Worm (Caenorhabditis elegans): ENCODE data around the gene T27C5.10.

Gene T27C5.10

ce11 chrV:17430066-17430465 lies at the start of gene T27C5.10:
TSS of gene T27C5.10 (minus strand) at chrV:17430166.
- TF ChIP-seq aly-1 (tag; optimal IDR thresholded peaks at IDR 0.05) (no peak), pes-1 (GFP tag; IDR thresholded peaks at IDR 0.05) (no peak), ama-1 (optimal IDR thresholded peaks at IDR 0.05) (no peak), sea-1 (GFP tag; conservative IDR thresholded peaks at IDR 0.05) (no peak), tbx-37 (GFP tag; conservative IDR thresholded peaks at IDR 0.05) (no peak), F13C5.2 (tag; optimal IDR thresholded peaks at IDR 0.05) (no peak), hmbx-1 (tag; optimal IDR thresholded peaks at IDR 0.05) (no peak), ceh-36 (tag; optimal IDR thresholded peaks at IDR 0.05) (no peak), tra-4 (tag; optimal IDR thresholded peaks at IDR 0.05) (no peak), hmg-4 (GFP tag; optimal IDR thresholded peaks at IDR 0.05) (no peak), scrt-1 (GFP tag; IDR thresholded peaks at IDR 0.05) (no peak), hnd-1 (tag; optimal IDR thresholded peaks at IDR 0.05) (no peak), ceh-13 (GFP tag; optimal IDR thresholded peaks at IDR 0.05) (no peak), B0310.2 (tag; optimal IDR thresholded peaks at IDR 0.05) (no peak), ets-7 (tag; optimal IDR thresholded peaks at IDR 0.05) (no peak), flt-1 (GFP tag; IDR thresholded peaks at IDR 0.05) (no peak), tbx-11 (GFP tag; IDR thresholded peaks at IDR 0.05) (no peak)

- no peak for TF ChIP-seq ceh-13 (GFP tag; optimal IDR thresholded peaks at IDR 0.05)
- no peak for TF ChIP-seq hnd-1 (tag; optimal IDR thresholded peaks at IDR 0.05)
- no peak for TF ChIP-seq ceh-36 (tag; optimal IDR thresholded peaks at IDR 0.05)
- no peak for TF ChIP-seq hmbx-1 (tag; optimal IDR thresholded peaks at IDR 0.05)
- TF ChIP-seq pes-1 (GFP tag; IDR thresholded peaks at IDR 0.05), result no peak
- TF ChIP-seq F13C5.2 (tag; optimal IDR thresholded peaks at IDR 0.05), result no peak
- TF ChIP-seq scrt-1 (GFP tag; IDR thresholded peaks at IDR 0.05), result no peak
- TF ChIP-seq flt-1 (GFP tag; IDR thresholded peaks at IDR 0.05), result no peak
- TF ChIP-seq tbx-11 (GFP tag; IDR thresholded peaks at IDR 0.05), result no peak
- TF ChIP-seq sea-1 (GFP tag; conservative IDR thresholded peaks at IDR 0.05), result no peak
- no peak for TF ChIP-seq hmg-4 (GFP tag; optimal IDR thresholded peaks at IDR 0.05)
- no peak for TF ChIP-seq aly-1 (tag; optimal IDR thresholded peaks at IDR 0.05)
- no peak for TF ChIP-seq tra-4 (tag; optimal IDR thresholded peaks at IDR 0.05)
- no peak for TF ChIP-seq tbx-37 (GFP tag; conservative IDR thresholded peaks at IDR 0.05)
- TF ChIP-seq B0310.2 (tag; optimal IDR thresholded peaks at IDR 0.05), result no peak
- no peak for TF ChIP-seq ama-1 (optimal IDR thresholded peaks at IDR 0.05)
These were observed 46.5 kb upstream of the T27C5.10 start, which contains the start of gene srbc-61 for ce11 chrV:17476490-17476889. TSS of gene srbc-61 (plus strand) at chrV:17476790.

- no peak for TF ChIP-seq flt-1 (GFP tag; IDR thresholded peaks at IDR 0.05)
- no peak for TF ChIP-seq ceh-36 (tag; optimal IDR thresholded peaks at IDR 0.05)
- no peak for TF ChIP-seq aly-1 (tag; optimal IDR thresholded peaks at IDR 0.05)
- TF ChIP-seq tbx-37 (GFP tag; conservative IDR thresholded peaks at IDR 0.05), result no peak
- no peak for TF ChIP-seq hmg-4 (GFP tag; optimal IDR thresholded peaks at IDR 0.05)
- TF ChIP-seq scrt-1 (GFP tag; IDR thresholded peaks at IDR 0.05), result no peak
- no peak for TF ChIP-seq ets-7 (tag; optimal IDR thresholded peaks at IDR 0.05)
- TF ChIP-seq tbx-11 (GFP tag; IDR thresholded peaks at IDR 0.05), result no peak
- TF ChIP-seq tra-4 (tag; optimal IDR thresholded peaks at IDR 0.05), result no peak
- no peak for TF ChIP-seq ama-1 (optimal IDR thresholded peaks at IDR 0.05)
- no peak for TF ChIP-seq ceh-13 (GFP tag; optimal IDR thresholded peaks at IDR 0.05)
- no peak for TF ChIP-seq pes-1 (GFP tag; IDR thresholded peaks at IDR 0.05)
- TF ChIP-seq B0310.2 (tag; optimal IDR thresholded peaks at IDR 0.05), result no peak
- TF ChIP-seq hmbx-1 (tag; optimal IDR thresholded peaks at IDR 0.05), result no peak
These were observed 43.7 kb upstream of the T27C5.10 start, which contains the start of gene srh-123 for ce11 chrV:17473699-17474098. TSS of gene srh-123 (plus strand) at chrV:17473999.

- TF ChIP-seq B0310.2 (tag; optimal IDR thresholded peaks at IDR 0.05) (no peak), F13C5.2 (tag; optimal IDR thresholded peaks at IDR 0.05) (no peak), ceh-36 (tag; optimal IDR thresholded peaks at IDR 0.05) (no peak), hmg-4 (GFP tag; optimal IDR thresholded peaks at IDR 0.05) (no peak), hnd-1 (tag; optimal IDR thresholded peaks at IDR 0.05) (no peak), tbx-37 (GFP tag; conservative IDR thresholded peaks at IDR 0.05) (no peak), aly-1 (tag; optimal IDR thresholded peaks at IDR 0.05) (no peak), ets-7 (tag; optimal IDR thresholded peaks at IDR 0.05) (no peak), flt-1 (GFP tag; IDR thresholded peaks at IDR 0.05) (no peak), hmbx-1 (tag; optimal IDR thresholded peaks at IDR 0.05) (no peak), pes-1 (GFP tag; IDR thresholded peaks at IDR 0.05) (no peak), scrt-1 (GFP tag; IDR thresholded peaks at IDR 0.05) (no peak), tbx-11 (GFP tag; IDR thresholded peaks at IDR 0.05) (no peak), sea-1 (GFP tag; conservative IDR thresholded peaks at IDR 0.05) (no peak), ama-1 (optimal IDR thresholded peaks at IDR 0.05) (no peak), tra-4 (tag; optimal IDR thresholded peaks at IDR 0.05) (no peak), ceh-13 (GFP tag; optimal IDR thresholded peaks at IDR 0.05) (no peak)
These were observed 41.6 kb upstream of the T27C5.10 start, which contains the start of gene srh-235 for ce11 chrV:17471564-17471963. TSS of gene srh-235 (minus strand) at chrV:17471664.

- TF ChIP-seq scrt-1 (GFP tag; IDR thresholded peaks at IDR 0.05) (no peak), pes-1 (GFP tag; IDR thresholded peaks at IDR 0.05) (no peak), hmbx-1 (tag; optimal IDR thresholded peaks at IDR 0.05) (no peak), B0310.2 (tag; optimal IDR thresholded peaks at IDR 0.05) (no peak), flt-1 (GFP tag; IDR thresholded peaks at IDR 0.05) (no peak), ets-7 (tag; optimal IDR thresholded peaks at IDR 0.05) (no peak), aly-1 (tag; optimal IDR thresholded peaks at IDR 0.05) (no peak)
These were observed 39.2 kb upstream of the T27C5.10 start, which contains the start of gene F20E11.17 for ce11 chrV:17469180-17469579. TSS of gene F20E11.17 (minus strand) at chrV:17469280.

- TF ChIP-seq ceh-13 (GFP tag; optimal IDR thresholded peaks at IDR 0.05), result no peak
- TF ChIP-seq hnd-1 (tag; optimal IDR thresholded peaks at IDR 0.05), result no peak
- no peak for TF ChIP-seq hmbx-1 (tag; optimal IDR thresholded peaks at IDR 0.05)
- TF ChIP-seq F13C5.2 (tag; optimal IDR thresholded peaks at IDR 0.05), result no peak
- TF ChIP-seq ceh-36 (tag; optimal IDR thresholded peaks at IDR 0.05), result no peak
- no peak for TF ChIP-seq tbx-37 (GFP tag; conservative IDR thresholded peaks at IDR 0.05)
- TF ChIP-seq flt-1 (GFP tag; IDR thresholded peaks at IDR 0.05), result no peak
- no peak for TF ChIP-seq sea-1 (GFP tag; conservative IDR thresholded peaks at IDR 0.05)
- TF ChIP-seq hmg-4 (GFP tag; optimal IDR thresholded peaks at IDR 0.05), result no peak
- no peak for TF ChIP-seq ets-7 (tag; optimal IDR thresholded peaks at IDR 0.05)
- TF ChIP-seq ama-1 (optimal IDR thresholded peaks at IDR 0.05), result no peak
- no peak for TF ChIP-seq tbx-11 (GFP tag; IDR thresholded peaks at IDR 0.05)
These were observed 37.9 kb upstream of the T27C5.10 start for ce11 chrV:17467881-17468280.

- TF ChIP-seq hnd-1 (tag; optimal IDR thresholded peaks at IDR 0.05) (no peak), ceh-13 (GFP tag; optimal IDR thresholded peaks at IDR 0.05) (no peak), sea-1 (GFP tag; conservative IDR thresholded peaks at IDR 0.05) (no peak), ama-1 (optimal IDR thresholded peaks at IDR 0.05) (no peak), tbx-11 (GFP tag; IDR thresholded peaks at IDR 0.05) (no peak), B0310.2 (tag; optimal IDR thresholded peaks at IDR 0.05) (no peak), tra-4 (tag; optimal IDR thresholded peaks at IDR 0.05) (no peak), aly-1 (tag; optimal IDR thresholded peaks at IDR 0.05) (no peak), hmg-4 (GFP tag; optimal IDR thresholded peaks at IDR 0.05) (no peak), tbx-37 (GFP tag; conservative IDR thresholded peaks at IDR 0.05) (no peak)
These were observed 36.8 kb upstream of the T27C5.10 start, which contains the start of gene srw-72 for ce11 chrV:17466751-17467150. TSS of gene srw-72 (plus strand) at chrV:17467051.

Measured in whole organism, early embryonic.